Worm (Caenorhabditis elegans) whole organism, midembryonic: Measurements from ENCODE around the gene rdl-1.

Experiments
- T22C8.4 ChIP-seq: fragments of 200-800 bp; sonication (Bioruptor generic); IDR thresholded peaks from 2 replicates; pipeline ENCODE4 v1.3.6; 2022; ENCODE audit warnings: missing genetic modification characterization, missing compliant biosample characterization
- cog-1 ChIP-seq: sonication (generic microtip); optimal IDR thresholded peaks from 2 replicates; lab custom pipeline; 2016; ENCODE audit warnings: missing genetic modification characterization, missing compliant biosample characterization
- flt-1 ChIP-seq: fragments of 200-800 bp; sonication (Bioruptor generic); IDR thresholded peaks from 2 replicates; pipeline ENCODE4 v1.3.6; 2022; ENCODE audit warnings: missing genetic modification characterization, missing compliant biosample characterization
- klf-2 ChIP-seq: fragments of 200-800 bp; sonication (Bioruptor generic); conservative IDR thresholded peaks from 2 replicates; pipeline ENCODE4 v1.3.6; 2022; ENCODE audit warnings: missing genetic modification reagents, missing genetic modification characterization, missing compliant biosample characterization
- med-1 ChIP-seq: sonication (generic microtip); optimal IDR thresholded peaks from 2 replicates; lab custom pipeline; 2017; ENCODE audit warnings: missing genetic modification characterization, mild to moderate bottlenecking, missing compliant biosample characterization, antibody characterized with exemption, missing genetic modification reagents; ENCODE audit not compliant: insufficient read depth
- ref-1 ChIP-seq: fragments of 200-800 bp; sonication (Bioruptor generic); conservative IDR thresholded peaks from 2 replicates; pipeline ENCODE4 v1.3.6; 2022; ENCODE audit warnings: missing genetic modification reagents, missing genetic modification characterization, missing compliant biosample characterization
- tab-1 ChIP-seq: fragments of 200-800 bp; sonication (Bioruptor generic); IDR thresholded peaks from 2 replicates; pipeline ENCODE4 v1.3.6; 2022; ENCODE audit warnings: missing genetic modification characterization, missing compliant biosample characterization
- ztf-23 ChIP-seq: fragments of 200-800 bp; sonication (Bioruptor generic); IDR thresholded peaks from 2 replicates; pipeline ENCODE4 v1.3.6; 2022; ENCODE audit warnings: missing genetic modification reagents, missing genetic modification characterization, missing compliant biosample characterization
- ztf-29 ChIP-seq: fragments of 200-800 bp; sonication (Bioruptor generic); IDR thresholded peaks from 2 replicates; pipeline ENCODE4 v1.3.6; 2022; ENCODE audit warnings: missing genetic modification reagents, missing genetic modification characterization, missing compliant biosample characterization

ce11 chrIV:7782292-7782691 is 12.2 kb upstream of the rdl-1 start, which contains the start of gene sec-10:
- no peak for TF ChIP-seq med-1
- TF ChIP-seq cog-1 (tag; lab: Kevin White, UChicago) = no peak
- no peak for TF ChIP-seq ref-1
- no peak for TF ChIP-seq ztf-29 (GFP tag; lab: Robert Waterston, UW)
- TF ChIP-seq tab-1 = no peak
- TF ChIP-seq T22C8.4 = no peak
- no peak for TF ChIP-seq ztf-23 (GFP tag; lab: Robert Waterston, UW)
- no peak for TF ChIP-seq flt-1 (GFP tag; lab: Robert Waterston, UW)
- no peak for TF ChIP-seq klf-2
